Fruit fly (Drosophila melanogaster): ENCODE data around the gene CG12493.

The CG12493 gene

DNA sequence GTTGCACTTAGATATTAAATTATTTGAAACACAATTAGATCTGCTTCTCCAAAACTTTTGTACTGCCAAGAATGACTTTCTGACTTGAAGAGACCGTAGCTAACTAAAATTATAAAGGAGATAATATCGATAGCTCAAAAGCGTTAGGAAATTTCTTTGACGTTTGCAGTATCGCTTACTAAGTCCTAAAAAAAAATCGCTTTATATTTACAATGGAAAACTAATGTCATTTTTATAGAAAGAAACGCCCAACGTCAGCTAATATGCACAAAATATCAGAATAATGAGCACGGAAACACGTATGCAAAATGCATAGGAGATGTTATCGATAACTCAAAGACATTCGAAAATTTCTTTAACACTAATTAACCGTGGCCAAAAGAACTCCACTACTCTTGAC lies at the start of gene CG12493:
TSS of gene CG12493 (minus strand) at position 101 of the 400 bp plus-strand sequence.
- TF ChIP-seq ttk (optimal IDR thresholded peaks at IDR 0.05) (no peak), psq (optimal IDR thresholded peaks at IDR 0.05) (no peak), h (optimal IDR thresholded peaks at IDR 0.05) (no peak), Sin3A (optimal IDR thresholded peaks at IDR 0.05) (no peak), insv (optimal IDR thresholded peaks at IDR 0.05) (no peak), Myc (optimal IDR thresholded peaks at IDR 0.05) (no peak)

DNA sequence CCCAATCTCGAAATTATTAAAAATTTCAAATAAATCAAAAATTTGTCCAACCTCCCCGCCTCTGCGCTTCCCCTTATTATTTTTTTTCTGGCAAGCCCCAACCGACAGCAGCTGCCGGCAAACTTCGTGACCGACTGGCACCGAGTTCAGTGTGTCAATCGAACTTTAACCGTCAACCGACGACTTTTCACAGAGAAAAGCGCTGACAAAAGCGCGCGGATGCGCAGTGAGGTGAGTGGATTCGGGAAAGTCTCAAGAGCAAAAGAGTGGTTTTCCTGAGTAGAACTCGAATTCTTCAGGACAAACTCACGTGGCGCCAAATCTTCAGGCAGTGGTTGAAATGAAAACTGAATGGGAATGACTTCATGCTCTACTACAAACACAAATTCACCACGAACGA lies 47.1 kb upstream of the CG12493 start:
- no peak for TF ChIP-seq ttk (optimal IDR thresholded peaks at IDR 0.05)
- TF ChIP-seq Sin3A (optimal IDR thresholded peaks at IDR 0.05) = no peak
- TF ChIP-seq psq (optimal IDR thresholded peaks at IDR 0.05) = no peak
- no peak for TF ChIP-seq insv (optimal IDR thresholded peaks at IDR 0.05)
- TF ChIP-seq Myc (optimal IDR thresholded peaks at IDR 0.05) = no peak
- no peak for TF ChIP-seq h (optimal IDR thresholded peaks at IDR 0.05)

dm6 chr3L:4776432-4776831 lies 22.9 kb upstream of the CG12493 start:
- no peak for TF ChIP-seq Sin3A (optimal IDR thresholded peaks at IDR 0.05)
- TF ChIP-seq h (optimal IDR thresholded peaks at IDR 0.05) = no peak
- TF ChIP-seq insv (optimal IDR thresholded peaks at IDR 0.05) = no peak
- no peak for TF ChIP-seq Myc (optimal IDR thresholded peaks at IDR 0.05)
- TF ChIP-seq psq (optimal IDR thresholded peaks at IDR 0.05) = no peak
- no peak for TF ChIP-seq ttk (optimal IDR thresholded peaks at IDR 0.05)

dm6 chr3L:4757583-4757982 lies 4.0 kb upstream of the CG12493 start, which contains the start of gene CG13711:
CG13711 (plus strand) TSS chr3L:4757883.
- TF ChIP-seq psq (optimal IDR thresholded peaks at IDR 0.05) = no peak
- TF ChIP-seq Myc (optimal IDR thresholded peaks at IDR 0.05) = no peak
- no peak for TF ChIP-seq ttk (optimal IDR thresholded peaks at IDR 0.05)
- TF ChIP-seq h (optimal IDR thresholded peaks at IDR 0.05) = no peak
- TF ChIP-seq insv (optimal IDR thresholded peaks at IDR 0.05) = no peak
- no peak for TF ChIP-seq Sin3A (optimal IDR thresholded peaks at IDR 0.05)

- TF ChIP-seq Myc (optimal IDR thresholded peaks at IDR 0.05) (no peak), Sin3A (optimal IDR thresholded peaks at IDR 0.05) (no peak), psq (optimal IDR thresholded peaks at IDR 0.05) (no peak), insv (optimal IDR thresholded peaks at IDR 0.05) (no peak), ttk (optimal IDR thresholded peaks at IDR 0.05) (no peak), h (optimal IDR thresholded peaks at IDR 0.05) (no peak)
Observed at dm6 chr3L:4750754-4751153, 2.8 kb downstream of the CG12493 start.

DNA sequence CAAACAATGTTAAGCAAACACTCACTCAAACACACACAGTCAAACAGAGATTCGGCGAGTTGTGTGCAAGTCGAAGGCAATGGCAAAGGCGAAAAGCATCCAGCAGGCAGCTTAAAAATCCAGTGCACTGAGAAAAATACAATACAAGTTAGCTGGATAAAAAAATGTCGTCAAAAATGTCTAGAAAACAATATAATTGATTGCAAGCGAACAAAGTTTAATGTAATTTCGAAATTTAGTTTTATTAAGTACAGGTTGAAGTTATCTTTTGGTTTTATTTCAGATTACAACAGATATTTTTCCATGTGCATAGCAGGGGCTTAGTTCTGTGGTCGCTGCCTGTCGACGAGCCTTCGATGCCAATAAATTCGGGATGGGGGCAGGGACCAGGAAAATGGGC lies 4.4 kb downstream of the CG12493 start:
- TF ChIP-seq Sin3A (optimal IDR thresholded peaks at IDR 0.05) (no peak), ttk (optimal IDR thresholded peaks at IDR 0.05) (no peak), psq (optimal IDR thresholded peaks at IDR 0.05) (no peak), h (optimal IDR thresholded peaks at IDR 0.05) (no peak), Myc (optimal IDR thresholded peaks at IDR 0.05) (no peak), insv (optimal IDR thresholded peaks at IDR 0.05) (no peak)

- TF ChIP-seq insv (optimal IDR thresholded peaks at IDR 0.05) = no peak
Observed at dm6 chr3L:4748053-4748452, 5.5 kb downstream of the CG12493 start.

dm6 chr3L:4747119-4747851 lies 6.3 kb downstream of the CG12493 start:
- TF ChIP-seq psq (optimal IDR thresholded peaks at IDR 0.05) (no peak), insv (optimal IDR thresholded peaks at IDR 0.05) (no peak), Myc (optimal IDR thresholded peaks at IDR 0.05) (no peak), ttk (optimal IDR thresholded peaks at IDR 0.05) (no peak)

dm6 chr3L:4745143-4745542 lies 8.4 kb downstream of the CG12493 start:
- TF ChIP-seq h (optimal IDR thresholded peaks at IDR 0.05) = no peak
- TF ChIP-seq Myc (optimal IDR thresholded peaks at IDR 0.05) = no peak
- TF ChIP-seq insv (optimal IDR thresholded peaks at IDR 0.05) = no peak
- no peak for TF ChIP-seq psq (optimal IDR thresholded peaks at IDR 0.05)
- TF ChIP-seq Sin3A (optimal IDR thresholded peaks at IDR 0.05) = no peak
- no peak for TF ChIP-seq ttk (optimal IDR thresholded peaks at IDR 0.05)

- TF ChIP-seq Myc (optimal IDR thresholded peaks at IDR 0.05) (no peak), h (optimal IDR thresholded peaks at IDR 0.05) (no peak), psq (optimal IDR thresholded peaks at IDR 0.05) (no peak), ttk (optimal IDR thresholded peaks at IDR 0.05) (no peak), Sin3A (optimal IDR thresholded peaks at IDR 0.05) (no peak), insv (optimal IDR thresholded peaks at IDR 0.05) (no peak)
Observed at dm6 chr3L:4736643-4737042, 16.9 kb downstream of the CG12493 start.

- no peak for TF ChIP-seq insv (optimal IDR thresholded peaks at IDR 0.05)
- no peak for TF ChIP-seq Sin3A (optimal IDR thresholded peaks at IDR 0.05)
- no peak for TF ChIP-seq h (optimal IDR thresholded peaks at IDR 0.05)
- TF ChIP-seq psq (optimal IDR thresholded peaks at IDR 0.05) = no peak
- no peak for TF ChIP-seq Myc (optimal IDR thresholded peaks at IDR 0.05)
- no peak for TF ChIP-seq ttk (optimal IDR thresholded peaks at IDR 0.05)
Observed at dm6 chr3L:4731687-4732086, 21.9 kb downstream of the CG12493 start.

DNA sequence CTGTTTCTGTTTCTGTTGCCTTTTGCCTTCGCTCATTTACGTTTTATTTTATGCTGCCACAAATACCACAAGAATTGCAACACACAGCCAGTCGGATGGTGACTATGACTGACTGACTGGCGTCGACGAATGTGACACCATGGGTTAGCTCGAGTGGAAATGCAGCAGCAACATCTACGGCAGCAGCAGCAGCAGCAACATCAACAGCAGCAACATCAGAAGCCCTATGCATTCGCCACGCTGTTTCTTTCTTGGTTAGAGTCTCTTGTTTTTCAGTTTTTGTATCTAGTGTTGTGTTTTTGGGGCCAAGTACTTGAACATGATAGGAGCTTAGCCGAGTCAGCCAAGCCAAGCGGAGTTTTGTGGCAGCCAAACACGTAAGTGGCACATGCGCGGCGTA lies 23.7 kb downstream of the CG12493 start:
- TF ChIP-seq Myc (optimal IDR thresholded peaks at IDR 0.05) = no peak
- TF ChIP-seq insv (optimal IDR thresholded peaks at IDR 0.05) = no peak
- TF ChIP-seq psq (optimal IDR thresholded peaks at IDR 0.05) = no peak
- TF ChIP-seq h (optimal IDR thresholded peaks at IDR 0.05) = no peak
- no peak for TF ChIP-seq ttk (optimal IDR thresholded peaks at IDR 0.05)
- TF ChIP-seq Sin3A (optimal IDR thresholded peaks at IDR 0.05) = no peak

DNA sequence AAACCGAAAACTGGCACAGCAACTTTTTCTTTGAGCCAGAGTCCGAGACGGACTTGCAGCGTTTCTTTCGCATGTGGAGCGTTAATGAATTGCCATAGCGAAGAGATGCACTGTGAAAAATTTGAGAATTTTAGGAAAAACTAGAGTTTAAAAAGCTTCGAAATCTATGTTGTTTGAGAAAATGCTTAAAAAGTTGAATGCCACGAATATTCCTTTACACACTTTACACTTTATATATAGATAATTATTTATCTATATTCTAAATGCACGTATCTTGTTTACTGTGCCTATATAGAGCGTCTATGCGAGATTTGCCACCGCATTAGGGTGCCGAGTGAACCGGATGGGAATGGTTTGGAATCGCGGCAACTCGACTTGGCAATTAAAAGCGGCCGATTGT lies 31.7 kb downstream of the CG12493 start:
- TF ChIP-seq ttk (optimal IDR thresholded peaks at IDR 0.05) = no peak
- TF ChIP-seq psq (optimal IDR thresholded peaks at IDR 0.05) = no peak
